Fruit fly (Drosophila melanogaster) whole organism, adult: ENCODE data around the gene ric8a.

Experiments
- CG1620 ChIP-seq: fragments of 200-800 bp; sonication (Bioruptor generic); optimal IDR thresholded peaks from 2 replicates; lab custom pipeline; 2016; ENCODE audit warnings: missing biosample characterization, missing genetic modification characterization
- CG33017 ChIP-seq: fragments of 200-800 bp; sonication (Bioruptor generic); optimal IDR thresholded peaks from 2 replicates; lab custom pipeline; 2018; ENCODE audit warnings: missing biosample characterization, mild to moderate bottlenecking, missing genetic modification characterization, moderate library complexity

DNA sequence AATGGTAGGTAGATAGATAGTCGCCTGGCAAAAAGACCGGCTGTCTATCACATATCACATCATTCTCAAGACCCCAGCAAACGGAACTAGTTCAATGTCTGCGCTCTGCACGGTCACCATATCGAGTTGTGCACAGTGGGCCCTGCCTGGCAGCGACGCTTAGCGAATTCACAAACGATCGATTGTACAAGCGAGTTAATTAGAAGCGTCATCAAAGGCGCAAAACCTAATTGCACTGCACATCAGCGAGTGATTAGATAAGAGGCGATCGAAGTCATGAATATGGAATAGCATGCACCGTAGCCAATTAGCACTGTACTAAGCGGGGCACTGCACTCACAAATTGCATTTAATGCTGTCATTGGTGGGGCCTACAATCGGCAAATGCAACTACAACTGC lies 35.5 kb upstream of the ric8a start:
- TF ChIP-seq CG1620 (GFP tag; lab: Kevin White, UChicago) (no peak), CG33017 (peak; percentile 9)
